Worm (Caenorhabditis elegans): ENCODE data around the gene mrps-28.

Gene mrps-28

ce11 chrV:19643015-19643414, 1.0 kb upstream of the mrps-28 start (continued):
- TF ChIP-seq nhr-76 (tag; optimal IDR thresholded peaks at IDR 0.05) (peak; percentile 14), mab-9 (GFP tag; IDR thresholded peaks at IDR 0.05) (peak; percentile 68), nhr-90 (tag; optimal IDR thresholded peaks at IDR 0.05; ENCODE audit: poor library complexity) (peak; percentile 79), unc-86 (tag; optimal IDR thresholded peaks at IDR 0.05) (peak; percentile 62), nhr-71 (tag; optimal IDR thresholded peaks at IDR 0.05) (no peak), C16A3.4 (tag; optimal IDR thresholded peaks at IDR 0.05) (peak; percentile 61), pax-3 (tag; optimal IDR thresholded peaks at IDR 0.05) (peak; percentile 63), egl-13 (tag; optimal IDR thresholded peaks at IDR 0.05) (peak; percentile 77), ces-1 (GFP tag; optimal IDR thresholded peaks at IDR 0.05) (no peak), nhr-84 (tag; optimal IDR thresholded peaks at IDR 0.05) (no peak), fos-1 (tag; optimal IDR thresholded peaks at IDR 0.05) (peak; percentile 36), pqm-1 (tag; optimal IDR thresholded peaks at IDR 0.05) (no peak), hpl-2 (GFP tag; optimal IDR thresholded peaks at IDR 0.05) (peak; percentile 41), unc-62 (GFP tag; optimal IDR thresholded peaks at IDR 0.05) (no peak), ceh-82 (tag; optimal IDR thresholded peaks at IDR 0.05) (peak; percentile 82 to 89 (median 86)), zip-4 (GFP tag; optimal IDR thresholded peaks at IDR 0.05) (peak; percentile 69), fkh-8 (tag; optimal IDR thresholded peaks at IDR 0.05) (peak; percentile 69), hlh-4 (tag; optimal IDR thresholded peaks at IDR 0.05) (no peak), skn-1 (tag; optimal IDR thresholded peaks at IDR 0.05) (peak; percentile 51), egl-27 (tag; optimal IDR thresholded peaks at IDR 0.05) (no peak), unc-30 (tag; optimal IDR thresholded peaks at IDR 0.05) (no peak), F16B12.6 (tag; optimal IDR thresholded peaks at IDR 0.05) (peak; percentile 67), nhr-11 (tag; optimal IDR thresholded peaks at IDR 0.05) (no peak), dsc-1 (tag; optimal IDR thresholded peaks at IDR 0.05) (peak; percentile 83), vab-15 (tag; optimal IDR thresholded peaks at IDR 0.05) (peak; percentile 36), unc-98 (GFP tag; IDR thresholded peaks at IDR 0.05) (peak; percentile 72), ama-1 (optimal IDR thresholded peaks at IDR 0.05) (no peak), sup-37 (GFP tag; optimal IDR thresholded peaks at IDR 0.05) (peak; percentile 20), C04F5.9 (tag; optimal IDR thresholded peaks at IDR 0.05) (peak; percentile 34), ets-5 (GFP tag; IDR thresholded peaks at IDR 0.05) (0 out of 2 replicates have a peak, but pooled peaks have one; percentile 71), ceh-88 (GFP tag; IDR thresholded peaks at IDR 0.05) (no peak), ceh-63 (GFP tag; optimal IDR thresholded peaks at IDR 0.05) (no peak), pag-3 (tag; optimal IDR thresholded peaks at IDR 0.05; ENCODE audit: borderline replicate concordance, insufficient read depth) (no peak), lin-15B (tag; optimal IDR thresholded peaks at IDR 0.05) (no peak), snpc-4 (tag; optimal IDR thresholded peaks at IDR 0.05) (peak; percentile 61), nhr-85 (tag) (peak; percentile 79), ztf-11 (tag; optimal IDR thresholded peaks at IDR 0.05) (peak in 1 of 2 experiments; percentile 64), aha-1 (tag; optimal IDR thresholded peaks at IDR 0.05) (no peak), rnt-1 (tag; optimal IDR thresholded peaks at IDR 0.05) (no peak), nhr-12 (tag; optimal IDR thresholded peaks at IDR 0.05) (no peak), lin-35 (GFP tag; optimal IDR thresholded peaks at IDR 0.05) (peak; percentile 42 to 54), efl-1 (optimal IDR thresholded peaks at IDR 0.05) (peak; percentile 30 to 64), efl-1 (GFP tag; optimal IDR thresholded peaks at IDR 0.05 in 1 of 2) (peak; percentile 43 to 95), isw-1 (GFP tag; IDR thresholded peaks at IDR 0.05) (peak; percentile 44), ceh-8 (GFP tag; optimal IDR thresholded peaks at IDR 0.05) (peak; percentile 69)
